Fruit fly (Drosophila melanogaster): ENCODE measurements around the gene Cyp4g1.

DNA sequence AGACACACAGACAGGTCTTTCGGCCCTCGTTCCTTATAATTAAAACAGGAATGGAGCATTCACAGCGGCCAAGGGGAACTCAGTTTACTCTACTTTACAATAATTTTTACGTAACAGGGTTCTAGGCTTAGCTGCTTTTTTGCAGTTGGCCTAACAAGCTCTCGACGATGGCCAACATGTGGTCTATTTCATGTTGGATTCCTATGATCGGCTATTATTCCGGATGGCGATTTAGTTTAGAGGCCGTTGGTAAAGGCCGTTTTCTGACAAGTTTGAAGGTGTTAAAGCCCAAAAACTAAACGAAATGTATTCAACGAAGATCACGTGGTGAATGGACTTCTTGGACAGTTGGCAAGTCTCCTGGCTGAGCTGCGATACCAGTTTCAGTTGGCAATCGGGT lies 23.1 kb downstream of the Cyp4g1 start:
- TF ChIP-seq aop (GFP tag; IDR thresholded peaks at IDR 0.05): no peak
- TF ChIP-seq eyg (GFP tag; optimal IDR thresholded peaks at IDR 0.05): no peak
- TF ChIP-seq pzg (GFP tag; optimal IDR thresholded peaks at IDR 0.05): no peak
- no peak for TF ChIP-seq br (optimal IDR thresholded peaks at IDR 0.05)
- no peak for TF ChIP-seq GATAe (GFP tag; conservative IDR thresholded peaks at IDR 0.05)
- TF ChIP-seq CTCF (GFP tag; optimal IDR thresholded peaks at IDR 0.05): no peak
- no peak for TF ChIP-seq maf-S (GFP tag; optimal IDR thresholded peaks at IDR 0.05)
- no peak for TF ChIP-seq Gug (GFP tag; IDR thresholded peaks at IDR 0.05)
- no peak for TF ChIP-seq CG2202 (tag; optimal IDR thresholded peaks at IDR 0.05)
